Fruit fly (Drosophila melanogaster) whole organism, wandering third instar larva: Measurements from ENCODE around the gene Atg8a.

Experiments used
- Abd-B ChIP-seq: fragments of >200 bp; optimal IDR thresholded peaks from 2 replicates; lab custom pipeline; 2017; ENCODE audit warnings: missing biosample characterization, missing genetic modification characterization
- CG32264 ChIP-seq: fragments of 200-800 bp; sonication (Bioruptor generic); optimal IDR thresholded peaks from 2 replicates; lab custom pipeline; 2016; ENCODE audit warnings: missing biosample characterization, missing genetic modification characterization
- CG9705 ChIP-seq: fragments of 200-800 bp; sonication (Bioruptor generic); optimal IDR thresholded peaks from 2 replicates; lab custom pipeline; 2018; ENCODE audit warnings: missing biosample characterization, mild to moderate bottlenecking, missing genetic modification characterization
- CrebA ChIP-seq: fragments of 200-800 bp; sonication (Bioruptor generic); optimal IDR thresholded peaks from 2 replicates; lab custom pipeline; 2016; ENCODE audit warnings: missing biosample characterization, mild to moderate bottlenecking, missing genetic modification characterization, borderline replicate concordance
- Dfd ChIP-seq: fragments of >200 bp; optimal IDR thresholded peaks from 2 replicates; lab custom pipeline; 2017; ENCODE audit warnings: missing biosample characterization, missing genetic modification characterization
- Dif ChIP-seq: fragments of 200-275, 200-300 bp; sonication (Bioruptor generic); optimal IDR thresholded peaks from 2 replicates; lab custom pipeline; 2018; ENCODE audit warnings: missing biosample characterization, missing genetic modification characterization; ENCODE audit not compliant: partially characterized antibody
- GATAd ChIP-seq: sonication (Bioruptor generic); optimal IDR thresholded peaks from 2 replicates; lab custom pipeline; 2016; ENCODE audit warnings: missing biosample characterization, missing genetic modification characterization
- HLH106 ChIP-seq: fragments of 200-800 bp; optimal IDR thresholded peaks from 3 replicates; lab custom pipeline; 2019; ENCODE audit warnings: missing biosample characterization, mild to moderate bottlenecking, missing genetic modification characterization, moderate library complexity
- Hr78 ChIP-seq: fragments of >200 bp; optimal IDR thresholded peaks from 2 replicates; lab custom pipeline; 2017; ENCODE audit warnings: missing biosample characterization, missing genetic modification characterization
- Hr83 ChIP-seq: fragments of 200-300 bp; sonication (Bioruptor generic); optimal IDR thresholded peaks from 2 replicates; lab custom pipeline; 2016; ENCODE audit warnings: missing biosample characterization, mild to moderate bottlenecking, missing genetic modification characterization, moderate library complexity; ENCODE audit not compliant: poor library complexity, severe bottlenecking
- Jra ChIP-seq: sonication (Bioruptor generic); optimal IDR thresholded peaks from 2 replicates; lab custom pipeline; 2016; ENCODE audit warnings: missing biosample characterization, missing genetic modification characterization
- Myc ChIP-seq: fragments of >200 bp; optimal IDR thresholded peaks from 2 replicates; lab custom pipeline; 2017
- N ChIP-seq: fragments of >200 bp; optimal IDR thresholded peaks from 2 replicates; lab custom pipeline; 2018; ENCODE audit warnings: missing biosample characterization, missing external identifiers, missing genetic modification characterization
- OdsH ChIP-seq: fragments of 200-800 bp; sonication (Bioruptor generic); optimal IDR thresholded peaks from 2 replicates; lab custom pipeline; 2016; ENCODE audit warnings: missing biosample characterization, mild to moderate bottlenecking, missing genetic modification characterization
- Sp1 ChIP-seq: fragments of 200-800 bp; sonication (Bioruptor generic); optimal IDR thresholded peaks from 3 replicates; lab custom pipeline; 2019; ENCODE audit warnings: missing biosample characterization, mild to moderate bottlenecking, missing genetic modification characterization, moderate library complexity
- Vsx2 ChIP-seq: fragments of 200-300, 225-300 bp; sonication (Bioruptor generic); optimal IDR thresholded peaks from 2 replicates; lab custom pipeline; 2018; ENCODE audit warnings: missing biosample characterization, missing genetic modification characterization; ENCODE audit not compliant: partially characterized antibody
- br ChIP-seq: fragments of 200-800 bp; sonication (Bioruptor generic); optimal IDR thresholded peaks from 2 replicates; lab custom pipeline; 2016; ENCODE audit warnings: missing biosample characterization, missing genetic modification characterization
- brk ChIP-seq: fragments of 200-800 bp; sonication (Bioruptor generic); optimal IDR thresholded peaks from 2 replicates; lab custom pipeline; 2016; ENCODE audit warnings: missing biosample characterization, mild to moderate bottlenecking, missing genetic modification characterization
- dl ChIP-seq, 2 experiments: fragments of 175-275, 200-275 bp in 1 of 2; fragments of 200-275 bp in 1 of 2; sonication (Bioruptor generic); optimal IDR thresholded peaks; lab custom pipeline; 2018; ENCODE audit warnings: mild to moderate bottlenecking in 2 of 2, missing biosample characterization in 2 of 2, missing genetic modification characterization in 2 of 2, moderate library complexity in 2 of 2; ENCODE audit not compliant: partially characterized antibody in 2 of 2, insufficient read depth in 1 of 2
- dmrt93B ChIP-seq: fragments of 200-800 bp; sonication (Bioruptor generic); optimal IDR thresholded peaks from 2 replicates; lab custom pipeline; 2018; ENCODE audit warnings: missing biosample characterization, mild to moderate bottlenecking, missing genetic modification characterization
- dsf ChIP-seq: sonication (Bioruptor generic); optimal IDR thresholded peaks from 2 replicates; lab custom pipeline; 2016; ENCODE audit warnings: missing biosample characterization, missing genetic modification characterization, borderline replicate concordance
- ey ChIP-seq: fragments of 200-800 bp; sonication (Bioruptor generic); optimal IDR thresholded peaks from 2 replicates; lab custom pipeline; 2016; ENCODE audit warnings: missing biosample characterization, missing genetic modification characterization
- foxo ChIP-seq, 2 experiments: fragments of 200-800 bp; sonication (Bioruptor generic); optimal IDR thresholded peaks; 2 replicates in 1 of 2; 3 replicates in 1 of 2; lab custom pipeline; 2016 to 2017; ENCODE audit warnings: missing biosample characterization in 2 of 2, missing genetic modification characterization in 2 of 2
- fru ChIP-seq: fragments of 200-800 bp; sonication (Bioruptor generic); optimal IDR thresholded peaks from 3 replicates; lab custom pipeline; 2016; ENCODE audit warnings: missing biosample characterization, mild to moderate bottlenecking, missing genetic modification characterization
- h ChIP-seq: fragments of 200-800 bp; sonication (Bioruptor generic); optimal IDR thresholded peaks from 3 replicates; lab custom pipeline; 2016; ENCODE audit warnings: missing biosample characterization, mild to moderate bottlenecking, missing genetic modification characterization
- jim ChIP-seq: fragments of 175-275, 200-325 bp; sonication (Bioruptor generic); optimal IDR thresholded peaks from 2 replicates; lab custom pipeline; 2016; ENCODE audit warnings: missing biosample characterization, mild to moderate bottlenecking, missing genetic modification characterization
- lola ChIP-seq: fragments of >200 bp; optimal IDR thresholded peaks from 2 replicates; lab custom pipeline; 2017; ENCODE audit warnings: missing biosample characterization, missing genetic modification characterization
- pan ChIP-seq: fragments of >200 bp; optimal IDR thresholded peaks from 2 replicates; lab custom pipeline; 2017
- psq ChIP-seq: fragments of 200-800 bp; sonication (Bioruptor generic); optimal IDR thresholded peaks from 3 replicates; lab custom pipeline; 2017; ENCODE audit warnings: missing biosample characterization, mild to moderate bottlenecking, missing genetic modification characterization, moderate library complexity
- rgr ChIP-seq: fragments of 200-800 bp; sonication (Bioruptor generic); optimal IDR thresholded peaks from 3 replicates; lab custom pipeline; 2016; ENCODE audit warnings: missing biosample characterization, mild to moderate bottlenecking, missing genetic modification characterization
- sv ChIP-seq: fragments of 200-800 bp; sonication (Bioruptor generic); optimal IDR thresholded peaks from 3 replicates; lab custom pipeline; 2016; ENCODE audit warnings: missing biosample characterization, missing genetic modification characterization
- tai ChIP-seq: sonication (Bioruptor generic); optimal IDR thresholded peaks from 2 replicates; lab custom pipeline; 2016; ENCODE audit warnings: missing biosample characterization, missing genetic modification characterization
- usp ChIP-seq: fragments of >200 bp; optimal IDR thresholded peaks from 2 replicates; lab custom pipeline; 2017; ENCODE audit warnings: missing biosample characterization, missing genetic modification characterization
- woc ChIP-seq: sonication (Bioruptor generic); optimal IDR thresholded peaks from 2 replicates; lab custom pipeline; 2016; ENCODE audit warnings: missing biosample characterization, mild to moderate bottlenecking, missing genetic modification characterization

Atg8a gene

DNA sequence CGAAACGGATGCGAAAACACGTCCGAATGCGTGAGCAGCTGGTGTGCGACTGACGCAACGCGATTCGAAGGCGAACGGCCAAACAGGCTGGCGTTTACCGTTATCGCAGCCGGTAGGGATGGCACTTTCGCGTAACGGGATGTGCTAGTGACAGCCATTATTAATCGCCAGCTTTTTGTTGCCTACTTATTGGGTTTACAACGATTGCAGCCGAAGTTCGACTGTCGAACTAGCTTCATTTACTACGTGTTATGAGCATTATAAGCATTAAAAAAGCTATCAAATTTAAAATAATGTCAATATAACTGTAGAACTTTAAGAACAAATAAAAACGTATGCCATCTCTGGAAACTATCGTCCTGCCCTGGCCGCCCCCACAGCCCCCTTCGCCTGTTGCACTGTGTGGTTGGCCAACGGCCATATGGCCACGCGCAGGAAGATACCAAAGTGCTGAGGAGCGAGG is 10.5 kb downstream of the Atg8a start, which contains the start of gene Rph:
Rph (minus strand) TSS at position 51 of the 463 bp plus-strand sequence.
- TF ChIP-seq fru (GFP tag; lab: Kevin White, UChicago) (no peak), tai (GFP tag; lab: Kevin White, UChicago) (no peak), Dfd (GFP tag; lab: Kevin White, UChicago) (no peak)

DNA sequence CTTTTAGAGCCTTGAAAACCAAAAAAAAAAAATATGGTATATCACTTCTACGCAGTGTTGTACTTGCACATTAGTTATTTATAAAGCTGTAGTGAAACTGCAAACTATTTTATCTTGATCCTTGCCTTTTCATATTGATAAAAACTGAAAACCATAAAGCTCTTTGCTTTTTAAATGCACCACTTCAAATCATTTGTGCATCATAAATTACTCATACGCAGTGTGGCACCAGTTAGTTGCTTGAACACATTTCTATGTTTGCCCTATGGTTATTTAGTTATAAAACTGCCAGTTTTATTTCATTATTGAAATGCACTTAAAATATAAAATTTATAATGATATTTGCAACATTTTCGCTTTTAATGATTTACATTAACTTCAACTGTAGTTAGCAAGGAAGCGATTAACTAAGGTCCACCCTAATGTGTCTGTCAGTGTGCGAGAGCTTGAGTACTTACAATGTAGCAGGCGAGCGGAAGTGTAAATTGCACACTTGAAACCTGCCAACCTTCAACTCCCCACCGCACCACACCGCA is 12.0 kb downstream of the Atg8a start:
- TF ChIP-seq br (GFP tag; lab: Kevin White, UChicago) (no peak), Dfd (GFP tag; lab: Kevin White, UChicago) (no peak), Abd-B (no peak), dsf (no peak), tai (GFP tag; lab: Kevin White, UChicago) (no peak), rgr (GFP tag; lab: Kevin White, UChicago) (no peak), dl (GFP tag; optimal IDR thresholded peaks at IDR 0.05; lab: Kevin White, UChicago; ENCODE audit: insufficient read depth in 1 of 2, partially characterized antibody in 2 of 2) (no peak), psq (GFP tag; lab: Kevin White, UChicago) (no peak)

DNA sequence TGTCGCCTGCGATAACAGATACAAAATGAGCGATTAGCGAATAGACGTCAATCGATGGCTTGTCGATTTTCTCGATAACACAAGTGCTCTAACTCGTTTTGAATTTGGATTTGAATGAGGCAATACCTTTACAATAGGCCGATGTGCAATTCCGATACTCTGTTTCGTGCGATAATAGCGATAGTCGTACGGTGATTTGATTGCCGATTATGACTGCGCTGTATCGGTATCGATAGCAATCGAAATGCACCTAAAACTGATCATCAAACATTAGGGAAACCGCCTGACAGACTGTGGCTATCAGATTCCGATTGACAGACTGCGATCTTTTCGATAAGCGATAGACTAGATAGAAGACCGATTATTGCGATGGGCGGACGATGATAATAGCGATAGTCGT is 16.4 kb downstream of the Atg8a start:
- TF ChIP-seq Jra (GFP tag; lab: Kevin White, UChicago) (no peak), GATAd (GFP tag; lab: Kevin White, UChicago) (no peak), Dfd (GFP tag; lab: Kevin White, UChicago) (no peak), fru (GFP tag; lab: Kevin White, UChicago) (no peak), jim (GFP tag; lab: Kevin White, UChicago) (no peak), Vsx2 (GFP tag; lab: Kevin White, UChicago) (no peak), CG9705 (GFP tag; lab: Kevin White, UChicago) (no peak), woc (GFP tag; lab: Kevin White, UChicago) (no peak), foxo (GFP tag; optimal IDR thresholded peaks at IDR 0.05; lab: Kevin White, UChicago) (no peak), lola (no peak), dsf (no peak), ey (GFP tag; lab: Kevin White, UChicago) (no peak), rgr (GFP tag; lab: Kevin White, UChicago) (no peak), dmrt93B (GFP tag; lab: Kevin White, UChicago) (no peak), sv (GFP tag; lab: Kevin White, UChicago) (no peak), Abd-B (no peak), CG32264 (GFP tag; lab: Kevin White, UChicago) (no peak), usp (GFP tag; lab: Kevin White, UChicago) (no peak), OdsH (GFP tag; lab: Kevin White, UChicago) (no peak)

DNA sequence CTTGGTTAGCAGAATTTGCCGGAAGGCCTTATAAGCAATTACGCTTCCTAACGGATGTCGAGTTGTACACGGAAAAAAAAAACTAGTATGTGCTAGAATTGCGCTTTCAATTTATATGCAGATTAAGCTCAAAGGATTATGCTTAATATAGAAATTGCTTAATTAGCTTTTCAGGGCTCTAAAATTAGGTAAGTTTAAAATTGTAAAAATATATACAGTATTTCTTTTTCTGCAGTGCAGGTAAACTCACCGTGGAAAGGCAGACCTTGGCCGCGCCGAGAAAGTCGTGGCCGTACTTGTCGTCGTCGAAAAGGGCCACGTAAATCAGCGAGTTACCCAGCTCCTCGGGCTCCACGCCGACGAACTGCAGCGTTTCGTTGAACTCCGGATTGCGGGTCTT is 17.5 kb downstream of the Atg8a start:
- TF ChIP-seq Dif (GFP tag; lab: Kevin White, UChicago), result no peak
- TF ChIP-seq h (GFP tag; lab: Kevin White, UChicago), result peak; percentile 3

DNA sequence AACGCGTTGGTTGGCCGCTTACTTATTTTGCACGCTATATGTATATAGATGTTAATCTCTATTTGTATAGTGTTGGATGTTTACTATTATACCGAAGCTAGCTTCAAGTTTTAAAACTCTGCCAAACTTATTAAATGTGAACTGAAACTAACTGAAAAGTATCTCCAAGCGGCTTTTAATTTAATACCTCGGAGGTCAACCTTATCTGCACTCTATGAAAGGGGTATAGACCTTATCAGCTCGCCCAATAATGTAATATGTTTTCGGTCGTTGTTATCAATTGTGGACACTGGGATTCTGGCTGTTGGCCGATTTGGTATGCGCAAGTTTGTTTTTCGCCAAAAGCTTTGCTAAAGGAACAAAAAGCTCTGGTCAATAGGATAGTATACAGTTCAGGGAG is 19.5 kb downstream of the Atg8a start:
- no peak for TF ChIP-seq Hr78 (GFP tag; lab: Kevin White, UChicago)
- no peak for TF ChIP-seq Sp1 (GFP tag; lab: Kevin White, UChicago)
- TF ChIP-seq Myc (lab: Kevin White, UChicago), result no peak
- TF ChIP-seq usp (GFP tag; lab: Kevin White, UChicago), result no peak
- TF ChIP-seq Abd-B, result no peak
- no peak for TF ChIP-seq HLH106
- no peak for TF ChIP-seq GATAd (GFP tag; lab: Kevin White, UChicago)
- no peak for TF ChIP-seq Dfd (GFP tag; lab: Kevin White, UChicago)
- no peak for TF ChIP-seq Hr83 (GFP tag; lab: Kevin White, UChicago)
- TF ChIP-seq brk (GFP tag; lab: Kevin White, UChicago), result no peak
- no peak for TF ChIP-seq CrebA (GFP tag; lab: Kevin White, UChicago)
- no peak for TF ChIP-seq N (GFP tag; lab: Kevin White, UChicago)
- TF ChIP-seq h (GFP tag; lab: Kevin White, UChicago), result no peak
- no peak for TF ChIP-seq fru (GFP tag; lab: Kevin White, UChicago)
- TF ChIP-seq ey (GFP tag; lab: Kevin White, UChicago), result no peak
- TF ChIP-seq OdsH (GFP tag; lab: Kevin White, UChicago), result no peak
- TF ChIP-seq dsf, result no peak
- TF ChIP-seq sv (GFP tag; lab: Kevin White, UChicago), result no peak
- no peak for TF ChIP-seq pan
